Fruit fly (Drosophila melanogaster) whole organism, adult: ENCODE results near the gene onecut.

Experiments used
- CG14711 ChIP-seq: fragments of 200-800 bp; sonication (Bioruptor generic); optimal IDR thresholded peaks from 2 replicates; lab custom pipeline; 2018; ENCODE audit warnings: missing biosample characterization, mild to moderate bottlenecking, missing genetic modification characterization, moderate library complexity
- CG5204 ChIP-seq: fragments of 200-800 bp; sonication (Bioruptor generic); optimal IDR thresholded peaks from 2 replicates; lab custom pipeline; 2016; ENCODE audit warnings: missing biosample characterization, missing genetic modification characterization
- cnc ChIP-seq, 2 experiments: fragments of >200 bp; optimal IDR thresholded peaks; 2 replicates each; lab custom pipeline; 2017

DNA sequence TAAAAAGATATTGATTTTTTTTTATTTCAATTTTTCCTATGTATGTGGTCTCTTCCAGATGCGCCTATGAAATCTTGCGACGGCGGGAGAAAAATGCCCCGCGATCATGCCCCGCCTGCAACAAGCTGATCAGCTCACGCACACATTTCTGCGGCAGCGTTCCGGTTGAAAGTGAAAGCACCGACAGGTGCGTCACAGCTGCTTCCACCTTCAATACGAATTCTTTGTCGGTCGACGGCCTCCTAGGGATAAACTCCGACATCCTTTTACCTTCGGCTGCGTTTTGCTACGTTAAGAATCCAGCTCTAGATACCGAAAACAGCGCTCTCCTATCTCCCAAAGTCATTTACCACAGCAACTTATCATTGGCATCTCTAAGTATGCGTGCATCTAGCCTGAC is 18.9 kb downstream of the onecut start:
- TF ChIP-seq CG14711 (tag; lab: Kevin White, UChicago) (no peak), CG5204 (GFP tag; lab: Kevin White, UChicago) (no peak), cnc (optimal IDR thresholded peaks at IDR 0.05; lab: Kevin White, UChicago) (no peak)
